Fruit fly (Drosophila melanogaster) whole organism, embryonic: ENCODE results near the gene CG14657.

ENCODE experiments used
- BEAF-32 ChIP-seq: fragments of 200-800 bp; sonication (Bioruptor generic); optimal IDR thresholded peaks from 3 replicates; lab custom pipeline; 2017; ENCODE audit warnings: missing biosample characterization, missing genetic modification characterization, mild to moderate bottlenecking, moderate library complexity, missing genetic modification reagents
- Bdp1 ChIP-seq: fragments of 200-800 bp; sonication (Bioruptor generic); optimal IDR thresholded peaks from 3 replicates; lab custom pipeline; 2016; ENCODE audit warnings: missing biosample characterization, missing genetic modification characterization
- CG10565 ChIP-seq: fragments of 200-800 bp; sonication (Bioruptor generic); optimal IDR thresholded peaks from 3 replicates; lab custom pipeline; 2016; ENCODE audit warnings: missing biosample characterization, mild to moderate bottlenecking, missing genetic modification characterization
- CG10654 ChIP-seq: fragments of 200-800 bp; sonication (Bioruptor generic); optimal IDR thresholded peaks from 2 replicates; lab custom pipeline; 2016; ENCODE audit warnings: missing biosample characterization, missing genetic modification characterization
- CG10979 ChIP-seq: fragments of 200-800 bp; sonication (Bioruptor generic); optimal IDR thresholded peaks from 2 replicates; lab custom pipeline; 2018; ENCODE audit warnings: missing biosample characterization, mild to moderate bottlenecking, missing genetic modification characterization, moderate library complexity
- CG14050 ChIP-seq: fragments of 200-800 bp; sonication (Bioruptor generic); IDR thresholded peaks from 3 replicates; pipeline ENCODE4 v1.3.6; 2022; ENCODE audit warnings: missing biosample characterization, missing genetic modification characterization
- CG15479 ChIP-seq: fragments of 200-800 bp; sonication (Bioruptor generic); optimal IDR thresholded peaks from 3 replicates; lab custom pipeline; 2019; ENCODE audit warnings: missing biosample characterization, mild to moderate bottlenecking, missing genetic modification characterization, moderate library complexity
- CG16779 ChIP-seq: fragments of 200-800 bp; sonication (Bioruptor generic); IDR thresholded peaks from 2 replicates; pipeline ENCODE4 v1.3.6; 2022; ENCODE audit warnings: missing biosample characterization, missing genetic modification characterization
- CG16813 ChIP-seq: fragments of 200-800 bp; sonication (Bioruptor generic); IDR thresholded peaks from 3 replicates; pipeline ENCODE4 v1.3.6; 2022; ENCODE audit warnings: missing biosample characterization, missing genetic modification characterization; ENCODE audit not compliant: partially characterized antibody
- CG17186 ChIP-seq: fragments of 200-800 bp; sonication (Bioruptor generic); optimal IDR thresholded peaks from 3 replicates; lab custom pipeline; 2017; ENCODE audit warnings: missing biosample characterization, missing genetic modification reagents, missing genetic modification characterization
- CG17568 ChIP-seq: fragments of 200-800 bp; sonication (Bioruptor generic); optimal IDR thresholded peaks from 2 replicates; lab custom pipeline; 2018; ENCODE audit warnings: missing biosample characterization, mild to moderate bottlenecking, missing genetic modification characterization, moderate library complexity
- CG2875 ChIP-seq: fragments of 200-800 bp; sonication (Bioruptor generic); optimal IDR thresholded peaks from 2 replicates; lab custom pipeline; 2017; ENCODE audit warnings: missing biosample characterization, mild to moderate bottlenecking, missing genetic modification characterization, missing genetic modification reagents
- CG3065 ChIP-seq: fragments of 200-800 bp; sonication (Bioruptor generic); optimal IDR thresholded peaks from 2 replicates; lab custom pipeline; 2016; ENCODE audit warnings: missing biosample characterization, missing genetic modification characterization
- CG4328 ChIP-seq: fragments of 200-800 bp; sonication (Bioruptor generic); optimal IDR thresholded peaks from 3 replicates; lab custom pipeline; 2017; ENCODE audit warnings: missing biosample characterization, missing genetic modification reagents, missing genetic modification characterization
- CG5180 ChIP-seq: fragments of 200-800 bp; sonication (Bioruptor generic); optimal IDR thresholded peaks from 3 replicates; lab custom pipeline; 2017; ENCODE audit warnings: missing biosample characterization, missing genetic modification characterization, mild to moderate bottlenecking, moderate library complexity, missing genetic modification reagents
- CG6854 ChIP-seq: fragments of 200-800 bp; sonication (Bioruptor generic); optimal IDR thresholded peaks from 3 replicates; lab custom pipeline; 2017; ENCODE audit warnings: missing biosample characterization, mild to moderate bottlenecking, missing genetic modification characterization
- CG7745 ChIP-seq: fragments of 200-800 bp; sonication (Bioruptor generic); optimal IDR thresholded peaks from 2 replicates; lab custom pipeline; 2018; ENCODE audit warnings: missing biosample characterization, mild to moderate bottlenecking, missing genetic modification characterization, moderate library complexity
- CG8359 ChIP-seq: fragments of 200-800 bp; sonication (Bioruptor generic); optimal IDR thresholded peaks from 2 replicates; lab custom pipeline; 2017; ENCODE audit warnings: missing biosample characterization, mild to moderate bottlenecking, missing genetic modification characterization, borderline replicate concordance
- CG9817 ChIP-seq: fragments of 200-800 bp; sonication (Bioruptor generic); optimal IDR thresholded peaks from 2 replicates; lab custom pipeline; 2018; ENCODE audit warnings: missing biosample characterization, mild to moderate bottlenecking, missing genetic modification characterization, moderate library complexity
- D19A ChIP-seq: fragments of 200-800 bp; optimal IDR thresholded peaks from 3 replicates; lab custom pipeline; 2019; ENCODE audit warnings: missing biosample characterization, mild to moderate bottlenecking, missing genetic modification characterization, moderate library complexity
- Drgx ChIP-seq: fragments of 200-800 bp; sonication (Bioruptor generic); IDR thresholded peaks from 2 replicates; pipeline ENCODE4 v1.3.6; 2022; ENCODE audit warnings: missing biosample characterization, missing genetic modification characterization
- Fer3 ChIP-seq: fragments of 200-800 bp; sonication (Bioruptor generic); optimal IDR thresholded peaks from 2 replicates; lab custom pipeline; 2018; ENCODE audit warnings: missing biosample characterization, mild to moderate bottlenecking, missing genetic modification characterization, moderate library complexity
- Hey ChIP-seq: fragments of 200-800 bp; sonication (Bioruptor generic); optimal IDR thresholded peaks from 3 replicates; lab custom pipeline; 2018; ENCODE audit warnings: missing biosample characterization, mild to moderate bottlenecking, missing genetic modification characterization
- Mes4 ChIP-seq: fragments of 200-800 bp; sonication (Bioruptor generic); optimal IDR thresholded peaks from 2 replicates; lab custom pipeline; 2016; ENCODE audit warnings: missing biosample characterization, missing genetic modification characterization
- Mrtf ChIP-seq: fragments of 200-800 bp; sonication (Bioruptor generic); IDR thresholded peaks from 3 replicates; pipeline ENCODE4 v1.3.6; 2022; ENCODE audit warnings: missing biosample characterization, missing genetic modification characterization
- NC2β ChIP-seq: fragments of 200-800 bp; sonication (Bioruptor generic); optimal IDR thresholded peaks from 2 replicates; lab custom pipeline; 2016; ENCODE audit warnings: missing biosample characterization, missing genetic modification characterization
- Six4 ChIP-seq: fragments of 200-800 bp; sonication (Bioruptor generic); optimal IDR thresholded peaks from 2 replicates; lab custom pipeline; 2016; ENCODE audit warnings: missing biosample characterization, missing genetic modification characterization
- Spps ChIP-seq: fragments of 200-800 bp; sonication (Bioruptor generic); optimal IDR thresholded peaks from 2 replicates; lab custom pipeline; 2018; ENCODE audit warnings: missing biosample characterization, mild to moderate bottlenecking, missing genetic modification characterization
- Vsx1 ChIP-seq: fragments of 200-800 bp; sonication (Bioruptor generic); optimal IDR thresholded peaks from 2 replicates; lab custom pipeline; 2017; ENCODE audit warnings: missing biosample characterization, mild to moderate bottlenecking, missing genetic modification characterization, missing genetic modification reagents
- YL-1 ChIP-seq: fragments of 200-800 bp; sonication (Bioruptor generic); optimal IDR thresholded peaks from 3 replicates; lab custom pipeline; 2017; ENCODE audit warnings: missing biosample characterization, mild to moderate bottlenecking, missing genetic modification characterization
- bowl ChIP-seq: fragments of 200-800 bp; sonication (Bioruptor generic); IDR thresholded peaks from 2 replicates; pipeline ENCODE4 v1.3.6; 2022; ENCODE audit warnings: missing biosample characterization, missing genetic modification characterization
- chinmo ChIP-seq: fragments of 200-800 bp; sonication (Bioruptor generic); IDR thresholded peaks from 4 replicates; pipeline ENCODE4 v1.3.6; 2022; ENCODE audit warnings: missing biosample characterization, missing genetic modification characterization; ENCODE audit not compliant: partially characterized antibody
- h ChIP-seq: fragments of >200 bp; optimal IDR thresholded peaks from 2 replicates; lab custom pipeline; 2017
- hb ChIP-seq: fragments of 200-800 bp; sonication (Bioruptor generic); IDR thresholded peaks from 3 replicates; pipeline ENCODE4 v1.3.6; 2022; ENCODE audit warnings: missing biosample characterization, missing genetic modification characterization; ENCODE audit not compliant: partially characterized antibody
- kah ChIP-seq: fragments of 200-800 bp; sonication (Bioruptor generic); optimal IDR thresholded peaks from 2 replicates; lab custom pipeline; 2018; ENCODE audit warnings: missing biosample characterization, mild to moderate bottlenecking, missing genetic modification characterization
- kay ChIP-seq: fragments of 200-800 bp; sonication (Bioruptor generic); optimal IDR thresholded peaks from 2 replicates; lab custom pipeline; 2016; ENCODE audit warnings: missing biosample characterization, missing genetic modification characterization
- lmd ChIP-seq: fragments of 200-800 bp; sonication (Bioruptor generic); IDR thresholded peaks from 2 replicates; pipeline ENCODE4 v1.3.6; 2022; ENCODE audit warnings: missing biosample characterization, missing genetic modification characterization
- oc ChIP-seq: fragments of 200-800 bp; sonication (Bioruptor generic); optimal IDR thresholded peaks from 2 replicates; lab custom pipeline; 2018; ENCODE audit warnings: missing biosample characterization, mild to moderate bottlenecking, missing genetic modification characterization, moderate library complexity
- pan ChIP-seq, 4 experiments: fragments of >200 bp in 3 of 4; fragments of 200-800 bp in 1 of 4; sonication (Bioruptor generic) in 1 of 4; optimal IDR thresholded peaks in 3 of 4; IDR thresholded peaks in 1 of 4; 2 replicates each; pipeline versions ENCODE4 v1.3.6 to Lab custom; 2017 to 2022; ENCODE audit warnings: missing biosample characterization in 2 of 4, missing genetic modification characterization in 2 of 4, mixed read lengths in 1 of 4
- pita ChIP-seq: fragments of 200-800 bp; sonication (Bioruptor generic); optimal IDR thresholded peaks from 2 replicates; lab custom pipeline; 2017; ENCODE audit warnings: missing biosample characterization, mild to moderate bottlenecking, missing genetic modification characterization
- row ChIP-seq: fragments of 200-800 bp; sonication (Bioruptor generic); IDR thresholded peaks from 3 replicates; pipeline ENCODE4 v1.3.6; 2022; ENCODE audit warnings: missing biosample characterization, missing genetic modification characterization
- run ChIP-seq: fragments of 200-800 bp; sonication (Bioruptor generic); optimal IDR thresholded peaks from 3 replicates; lab custom pipeline; 2018; ENCODE audit warnings: missing biosample characterization, mild to moderate bottlenecking, missing genetic modification characterization
- sisA ChIP-seq: fragments of 200-800 bp; sonication (Bioruptor generic); IDR thresholded peaks from 2 replicates; pipeline ENCODE4 v1.3.6; 2022; ENCODE audit warnings: missing biosample characterization, missing genetic modification characterization
- slou ChIP-seq: fragments of 200-800 bp; sonication (Bioruptor generic); optimal IDR thresholded peaks from 3 replicates; lab custom pipeline; 2016; ENCODE audit warnings: missing biosample characterization, missing genetic modification characterization
- trem ChIP-seq: fragments of 200-800 bp; optimal IDR thresholded peaks from 3 replicates; lab custom pipeline; 2019; ENCODE audit warnings: missing biosample characterization, mild to moderate bottlenecking, missing genetic modification characterization, moderate library complexity
- ttk ChIP-seq: fragments of 200-800 bp; sonication (Bioruptor generic); IDR thresholded peaks from 2 replicates; pipeline ENCODE4 v2.1.2; 2022; ENCODE audit warnings: missing biosample characterization, missing genetic modification characterization
- twi ChIP-seq: fragments of 200-800 bp; optimal IDR thresholded peaks from 2 replicates; lab custom pipeline; 2019; ENCODE audit warnings: missing biosample characterization, mild to moderate bottlenecking, missing genetic modification characterization, moderate library complexity
- wor ChIP-seq: fragments of 200-800 bp; sonication (Bioruptor generic); IDR thresholded peaks from 2 replicates; pipeline ENCODE4 v1.3.6; 2022; ENCODE audit warnings: missing biosample characterization, missing genetic modification characterization

CG14657 gene

DNA sequence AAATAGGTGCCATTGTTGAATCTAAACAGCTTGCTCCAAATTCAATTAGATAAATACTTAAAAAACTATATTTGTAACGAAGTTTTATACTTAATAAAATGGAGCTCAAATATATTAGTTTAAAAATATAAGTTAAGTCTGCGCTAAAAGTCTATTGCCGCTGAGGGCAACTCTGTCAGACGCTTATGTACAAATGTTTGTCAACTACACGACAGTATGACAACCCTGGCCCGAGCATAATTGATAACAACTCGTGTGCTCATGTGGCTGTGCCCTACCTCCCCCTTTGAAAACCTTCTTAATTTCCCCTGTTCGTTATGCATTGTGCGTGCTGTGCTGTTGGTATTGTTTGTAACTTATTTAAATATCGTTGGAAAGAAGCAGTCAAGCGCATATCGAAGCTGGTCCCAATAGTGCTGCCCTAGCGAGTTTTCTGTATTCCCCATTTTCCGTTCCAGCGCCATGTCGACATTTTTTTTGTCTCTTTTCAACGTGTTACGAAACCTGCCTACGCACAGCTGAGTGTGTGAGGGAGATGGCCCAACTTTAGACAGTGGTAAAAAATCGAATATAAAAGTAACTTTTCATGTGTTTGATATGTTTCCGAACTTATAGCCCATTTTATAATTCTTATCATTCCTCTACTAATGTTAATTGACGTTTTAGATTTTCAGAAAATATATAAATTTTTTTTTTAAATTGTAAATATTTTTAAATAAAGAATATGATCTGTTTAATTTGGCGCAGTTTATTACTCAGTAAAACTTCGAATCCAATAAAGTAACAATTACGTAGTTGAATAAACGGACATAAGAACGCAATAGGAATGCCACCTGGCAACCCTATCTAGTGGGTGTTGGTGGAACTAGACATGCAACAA lies 16.2 kb downstream of the CG14657 start (continued):
- TF ChIP-seq CG16813 (GFP tag; lab: Robert Waterston, UW) (no peak), CG5180 (GFP tag; lab: Kevin White, UChicago) (peak; percentile 31), row (GFP tag; lab: Robert Waterston, UW) (peak; percentile 73), pita (GFP tag; lab: Kevin White, UChicago) (no peak), D19A (tag; lab: Kevin White, UChicago) (peak; percentile 62), CG15479 (no peak), CG6854 (GFP tag; lab: Kevin White, UChicago) (no peak), CG2875 (GFP tag; lab: Kevin White, UChicago) (peak; percentile 46), CG10654 (GFP tag; lab: Kevin White, UChicago) (peak; percentile 52), Bdp1 (GFP tag; lab: Kevin White, UChicago) (no peak), CG9817 (tag; lab: Kevin White, UChicago) (peak; percentile 53), Fer3 (tag; lab: Kevin White, UChicago) (peak; percentile 65), Drgx (GFP tag; lab: Robert Waterston, UW) (0 out of 2 replicates have a peak, but pooled peaks have one; percentile 21), trem (peak; percentile 54), CG4328 (GFP tag; lab: Kevin White, UChicago) (peak; percentile 37), run (tag; lab: Kevin White, UChicago) (peak; percentile 44), CG10979 (tag; lab: Kevin White, UChicago) (peak; percentile 70), CG16779 (no peak), CG17568 (peak; percentile 28), sisA (GFP tag; lab: Robert Waterston, UW) (peak; percentile 35), hb (GFP tag; lab: Robert Waterston, UW) (no peak), bowl (GFP tag; lab: Robert Waterston, UW) (no peak), Vsx1 (GFP tag; lab: Kevin White, UChicago) (no peak), CG3065 (no peak), kah (GFP tag; lab: Kevin White, UChicago) (peak; percentile 60), lmd (GFP tag; lab: Robert Waterston, UW) (peak; percentile 75), oc (tag; lab: Kevin White, UChicago) (peak; percentile 22), Mrtf (peak; percentile 33; the same call in 1 of the 3 replicates), CG17186 (GFP tag; lab: Kevin White, UChicago) (no peak), CG10565 (GFP tag; lab: Kevin White, UChicago) (no peak), wor (GFP tag; lab: Robert Waterston, UW) (peak; percentile 44; the same call in 1 of the 2 replicates), ttk (GFP tag; lab: Robert Waterston, UW) (peak; percentile 48), kay (no peak), NC2β (GFP tag; lab: Kevin White, UChicago) (no peak), CG8359 (GFP tag; lab: Kevin White, UChicago) (peak; percentile 10), slou (GFP tag; lab: Kevin White, UChicago) (no peak), Spps (tag; lab: Kevin White, UChicago) (peak; percentile 46), Mes4 (GFP tag; lab: Kevin White, UChicago) (peak; percentile 13), twi (tag; lab: Kevin White, UChicago) (peak; percentile 23), h (lab: Kevin White, UChicago) (no peak), CG7745 (tag; lab: Kevin White, UChicago) (no peak), Hey (tag; lab: Kevin White, UChicago) (no peak), CG14050 (GFP tag; lab: Robert Waterston, UW) (peak; percentile 13; the same call in 1 of the 3 replicates), chinmo (GFP tag; lab: Robert Waterston, UW) (peak; percentile 83; the same call in 1 of the 4 replicates), pan (optimal IDR thresholded peaks at IDR 0.05; lab: Kevin White, UChicago) (no peak), pan (GFP tag; optimal IDR thresholded peaks at IDR 0.05 in 1 of 2, IDR thresholded peaks at IDR 0.05 in 1 of 2) (peak in 1 of 2 experiments; percentile 55), Six4 (GFP tag; lab: Kevin White, UChicago) (no peak), YL-1 (GFP tag; lab: Kevin White, UChicago) (peak; percentile 15), BEAF-32 (GFP tag; lab: Kevin White, UChicago) (peak; percentile 8)
